Fruit fly (Drosophila melanogaster): ENCODE data around the gene CG5068.

DNA sequence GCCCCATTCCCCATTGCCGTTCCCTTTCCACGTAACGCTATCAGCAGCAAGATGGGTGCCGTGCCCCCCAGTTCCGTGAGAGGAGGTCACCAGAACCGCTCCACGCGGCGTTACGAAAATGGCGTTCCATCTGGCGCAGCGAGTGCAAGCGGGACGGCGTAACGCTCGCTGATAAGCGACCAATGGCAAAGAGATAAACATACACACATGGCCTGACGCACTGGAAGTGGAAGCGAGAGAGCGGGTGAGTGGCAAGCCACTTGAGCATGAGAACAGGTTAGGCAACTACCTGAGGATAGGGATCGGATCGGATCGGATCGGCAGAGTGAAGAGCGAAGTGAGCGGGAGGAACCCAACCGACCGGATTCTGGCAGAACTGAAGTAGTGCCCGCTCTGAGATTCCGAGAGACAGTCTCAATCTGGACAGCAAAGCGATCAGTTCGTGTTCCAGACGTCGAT lies 18.3 kb downstream of the CG5068 start, which contains the start of gene Doc3:
- TF ChIP-seq CG8478 (optimal IDR thresholded peaks at IDR 0.05) (no peak), CTCF (optimal IDR thresholded peaks at IDR 0.05) (peak in 1 of 2 experiments; percentile 24)
